Fruit fly (Drosophila melanogaster): Measurements from ENCODE around the gene dnc.

The dnc gene

dm6 chrX:3365586-3365985, 189.3 kb downstream of the dnc start:
- TF ChIP-seq CG1620 (GFP tag; optimal IDR thresholded peaks at IDR 0.05): no peak
- no peak for TF ChIP-seq CG14711 (tag; optimal IDR thresholded peaks at IDR 0.05)
- no peak for TF ChIP-seq toe (GFP tag; optimal IDR thresholded peaks at IDR 0.05)
- no peak for TF ChIP-seq CG5204 (GFP tag; optimal IDR thresholded peaks at IDR 0.05)
- no peak for TF ChIP-seq pad (GFP tag; optimal IDR thresholded peaks at IDR 0.05)
- no peak for TF ChIP-seq Clk (GFP tag; optimal IDR thresholded peaks at IDR 0.05)
- TF ChIP-seq bab1 (GFP tag; optimal IDR thresholded peaks at IDR 0.05): no peak
- TF ChIP-seq cic (GFP tag; optimal IDR thresholded peaks at IDR 0.05): no peak
- TF ChIP-seq CG12768 (GFP tag; optimal IDR thresholded peaks at IDR 0.05): no peak
- TF ChIP-seq tj (GFP tag; optimal IDR thresholded peaks at IDR 0.05): no peak
- TF ChIP-seq CG7045 (GFP tag; optimal IDR thresholded peaks at IDR 0.05): no peak
- no peak for TF ChIP-seq Crg-1 (GFP tag; optimal IDR thresholded peaks at IDR 0.05)
- no peak for TF ChIP-seq CG11617 (GFP tag; optimal IDR thresholded peaks at IDR 0.05)
- no peak for TF ChIP-seq Hr96 (GFP tag; optimal IDR thresholded peaks at IDR 0.05)
- no peak for TF ChIP-seq CG7101 (tag; optimal IDR thresholded peaks at IDR 0.05)
- TF ChIP-seq CG33017 (tag; optimal IDR thresholded peaks at IDR 0.05): no peak
- TF ChIP-seq kay (GFP tag; ENCODE audit: borderline replicate concordance): no peak

dm6 chrX:3366884-3367669, 190.8 kb downstream of the dnc start:
- TF ChIP-seq kay (GFP tag; ENCODE audit: borderline replicate concordance) (no peak), CG14711 (tag; optimal IDR thresholded peaks at IDR 0.05) (no peak), Clk (GFP tag; optimal IDR thresholded peaks at IDR 0.05) (no peak), CG5204 (GFP tag; optimal IDR thresholded peaks at IDR 0.05) (no peak), CG7101 (tag; optimal IDR thresholded peaks at IDR 0.05) (no peak), Mnt (GFP tag; optimal IDR thresholded peaks at IDR 0.05) (no peak), CG11617 (GFP tag; optimal IDR thresholded peaks at IDR 0.05) (no peak), bab1 (GFP tag; optimal IDR thresholded peaks at IDR 0.05) (no peak), pad (GFP tag; optimal IDR thresholded peaks at IDR 0.05) (no peak), CG7045 (GFP tag; optimal IDR thresholded peaks at IDR 0.05) (no peak), CG33017 (tag; optimal IDR thresholded peaks at IDR 0.05) (no peak), Hr96 (GFP tag; optimal IDR thresholded peaks at IDR 0.05) (no peak), Crg-1 (GFP tag; optimal IDR thresholded peaks at IDR 0.05) (no peak), cic (GFP tag; optimal IDR thresholded peaks at IDR 0.05) (no peak), ovo (GFP tag; optimal IDR thresholded peaks at IDR 0.05) (no peak), toe (GFP tag; optimal IDR thresholded peaks at IDR 0.05) (no peak), CG12768 (GFP tag; optimal IDR thresholded peaks at IDR 0.05) (no peak), tj (GFP tag; optimal IDR thresholded peaks at IDR 0.05) (no peak), CG1620 (GFP tag; optimal IDR thresholded peaks at IDR 0.05) (no peak)

DNA sequence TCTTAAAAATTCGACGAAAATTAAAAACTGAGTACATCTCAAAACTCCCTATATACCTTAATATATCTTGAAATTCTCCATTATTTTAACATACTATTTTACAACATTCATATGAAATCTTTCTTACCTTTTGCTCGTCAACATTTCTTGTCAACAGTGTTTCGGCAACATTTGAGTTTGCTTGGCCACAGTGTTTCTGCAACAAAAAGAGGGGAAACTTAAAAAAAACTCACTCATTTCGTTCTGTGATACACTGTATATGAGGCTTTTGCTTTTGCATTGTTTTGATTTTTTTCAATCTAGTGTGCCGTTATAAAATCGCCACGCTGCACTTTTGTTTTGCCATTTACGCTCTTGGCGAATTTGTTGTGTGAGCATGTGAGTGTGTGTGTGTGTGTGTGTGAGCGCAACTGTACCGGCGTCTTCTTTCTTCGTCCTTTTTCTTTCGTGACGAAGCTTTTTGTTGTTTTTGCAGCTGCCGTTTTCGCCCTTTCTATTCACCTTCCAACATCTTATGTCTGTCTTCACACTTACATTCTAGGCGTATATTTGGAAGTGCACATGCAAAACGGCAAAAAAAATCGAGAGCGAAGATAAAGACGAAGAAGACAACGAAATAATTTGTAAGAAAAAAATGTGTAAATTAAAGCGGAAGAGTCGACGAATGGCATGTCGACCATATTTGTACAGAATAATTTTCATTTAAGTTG, 193.2 kb downstream of the dnc start:
- TF ChIP-seq Clk (GFP tag; optimal IDR thresholded peaks at IDR 0.05) (no peak), tj (GFP tag; optimal IDR thresholded peaks at IDR 0.05) (peak; percentile 93), kay (GFP tag; ENCODE audit: borderline replicate concordance) (peak; percentile 48), pad (GFP tag; optimal IDR thresholded peaks at IDR 0.05) (peak; percentile 98), toe (GFP tag; optimal IDR thresholded peaks at IDR 0.05) (no peak), ovo (GFP tag; optimal IDR thresholded peaks at IDR 0.05) (peak; percentile 89), cnc (optimal IDR thresholded peaks at IDR 0.05) (no peak), cic (GFP tag; optimal IDR thresholded peaks at IDR 0.05) (no peak), CG7101 (tag; optimal IDR thresholded peaks at IDR 0.05) (peak; percentile 4)

dm6 chrX:3370455-3370854, 194.2 kb downstream of the dnc start:
- peak; percentile 82 for TF ChIP-seq Mnt (GFP tag; optimal IDR thresholded peaks at IDR 0.05)
- peak; percentile 47 for TF ChIP-seq kay (GFP tag; ENCODE audit: borderline replicate concordance)
- peak; percentile 57 for TF ChIP-seq cic (GFP tag; optimal IDR thresholded peaks at IDR 0.05)
- TF ChIP-seq bab1 (GFP tag; optimal IDR thresholded peaks at IDR 0.05): no peak

DNA sequence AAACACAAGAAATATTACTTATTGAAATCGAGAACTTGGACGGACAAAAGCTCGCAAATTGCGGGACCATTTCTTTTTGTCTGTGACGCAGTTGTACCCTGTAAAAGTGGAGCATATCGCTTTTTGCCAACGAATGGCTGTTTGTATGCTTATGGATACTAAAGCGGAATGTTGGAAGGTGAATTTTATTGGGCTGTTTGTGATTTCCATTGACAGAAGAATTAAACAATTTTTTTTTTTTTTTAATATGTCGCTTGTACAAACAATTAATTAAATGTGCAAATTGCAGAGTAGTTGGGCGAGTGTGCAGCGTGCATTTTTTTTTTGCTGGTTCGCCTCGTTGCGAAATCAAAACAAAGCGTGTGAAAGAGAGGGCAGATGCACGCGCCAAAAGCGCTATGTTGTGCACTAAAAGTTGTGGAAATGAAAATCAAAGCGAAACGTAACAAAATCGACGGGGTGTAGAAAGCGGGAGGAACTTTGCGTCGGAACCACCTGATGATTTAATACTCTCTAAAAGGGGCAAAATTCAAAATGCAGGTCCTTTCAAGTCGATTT, 195.1 kb downstream of the dnc start:
- TF ChIP-seq Mnt (GFP tag; optimal IDR thresholded peaks at IDR 0.05) (peak; percentile 93), pad (GFP tag; optimal IDR thresholded peaks at IDR 0.05) (peak; percentile 72), toe (GFP tag; optimal IDR thresholded peaks at IDR 0.05) (peak; percentile 41), bab1 (GFP tag; optimal IDR thresholded peaks at IDR 0.05) (peak; percentile 95), CG12768 (GFP tag; optimal IDR thresholded peaks at IDR 0.05) (peak; percentile 34), CG7101 (tag; optimal IDR thresholded peaks at IDR 0.05) (peak; percentile 91), CG11617 (GFP tag; optimal IDR thresholded peaks at IDR 0.05) (peak; percentile 91), CG7045 (GFP tag; optimal IDR thresholded peaks at IDR 0.05) (peak; percentile 72), ovo (GFP tag; optimal IDR thresholded peaks at IDR 0.05) (peak; percentile 80), CG33017 (tag; optimal IDR thresholded peaks at IDR 0.05) (peak; percentile 53), CG14711 (tag; optimal IDR thresholded peaks at IDR 0.05) (peak; percentile 92), CG5204 (GFP tag; optimal IDR thresholded peaks at IDR 0.05) (peak; percentile 74), kay (GFP tag; ENCODE audit: borderline replicate concordance) (peak; percentile 34), Crg-1 (GFP tag; optimal IDR thresholded peaks at IDR 0.05) (peak; percentile 82), cnc (optimal IDR thresholded peaks at IDR 0.05) (no peak), Clk (GFP tag; optimal IDR thresholded peaks at IDR 0.05) (peak; percentile 1), CG1620 (GFP tag; optimal IDR thresholded peaks at IDR 0.05) (peak; percentile 89), cic (GFP tag; optimal IDR thresholded peaks at IDR 0.05) (no peak), tj (GFP tag; optimal IDR thresholded peaks at IDR 0.05) (peak; percentile 99), Hr96 (GFP tag; optimal IDR thresholded peaks at IDR 0.05) (peak; percentile 91)

Data from whole organism, adult.